Fruit fly (Drosophila melanogaster) whole organism, embryonic: ENCODE measurements around the gene CG7985.

Experiments used
- Antp ChIP-seq: fragments of 200-800 bp; sonication (Bioruptor generic); optimal IDR thresholded peaks from 3 replicates; lab custom pipeline; 2016; ENCODE audit warnings: missing biosample characterization, missing genetic modification characterization
- B-H1 ChIP-seq: fragments of 200-800 bp; sonication (Bioruptor generic); IDR thresholded peaks from 3 replicates; pipeline ENCODE4 v1.3.6; 2022; ENCODE audit warnings: missing biosample characterization, missing genetic modification characterization
- Bdp1 ChIP-seq: fragments of 200-800 bp; sonication (Bioruptor generic); optimal IDR thresholded peaks from 3 replicates; lab custom pipeline; 2016; ENCODE audit warnings: missing biosample characterization, missing genetic modification characterization
- CG11085 ChIP-seq: fragments of 200-800 bp; sonication (Bioruptor generic); IDR thresholded peaks from 2 replicates; pipeline ENCODE4 v1.3.6; 2022; ENCODE audit warnings: missing biosample characterization, missing genetic modification characterization
- CG11093 ChIP-seq: fragments of 200-800 bp; sonication (Bioruptor generic); IDR thresholded peaks from 3 replicates; pipeline ENCODE4 v1.3.6; 2022; ENCODE audit warnings: missing biosample characterization, missing genetic modification characterization
- CG11247 ChIP-seq: fragments of 200-800 bp; sonication (Bioruptor generic); IDR thresholded peaks from 2 replicates; pipeline ENCODE4 v1.3.6; 2022; ENCODE audit warnings: missing biosample characterization, missing genetic modification characterization
- CG11560 ChIP-seq: fragments of 200-800 bp; sonication (Bioruptor generic); IDR thresholded peaks from 3 replicates; pipeline ENCODE4 v1.3.6; 2022; ENCODE audit warnings: missing biosample characterization, missing genetic modification characterization
- CG12391 ChIP-seq: fragments of 200-800 bp; sonication (Bioruptor generic); optimal IDR thresholded peaks from 3 replicates; lab custom pipeline; 2018; ENCODE audit warnings: missing biosample characterization, mild to moderate bottlenecking, missing genetic modification characterization, moderate library complexity
- CG12942 ChIP-seq: fragments of 200-800 bp; sonication (Bioruptor generic); optimal IDR thresholded peaks from 3 replicates; lab custom pipeline; 2016; ENCODE audit warnings: missing biosample characterization, missing genetic modification characterization
- CG13296 ChIP-seq: fragments of 200-800 bp; sonication (Bioruptor generic); optimal IDR thresholded peaks from 3 replicates; lab custom pipeline; 2018; ENCODE audit warnings: missing biosample characterization, mild to moderate bottlenecking, missing genetic modification characterization
- CG14710 ChIP-seq: fragments of 200-800 bp; sonication (Bioruptor generic); optimal IDR thresholded peaks from 3 replicates; lab custom pipeline; 2019; ENCODE audit warnings: missing biosample characterization, mild to moderate bottlenecking, missing genetic modification characterization, moderate library complexity
- CG14860 ChIP-seq: fragments of 200-800 bp; sonication (Bioruptor generic); IDR thresholded peaks from 3 replicates; pipeline ENCODE4 v1.3.6; 2022; ENCODE audit warnings: missing biosample characterization, missing genetic modification characterization; ENCODE audit not compliant: partially characterized antibody
- CG1647 ChIP-seq: fragments of 200-800 bp; sonication (Bioruptor generic); optimal IDR thresholded peaks from 3 replicates; lab custom pipeline; 2016; ENCODE audit warnings: missing biosample characterization, missing genetic modification characterization
- CG16863 ChIP-seq: fragments of 200-800 bp; sonication (Bioruptor generic); optimal IDR thresholded peaks from 3 replicates; lab custom pipeline; 2016; ENCODE audit warnings: missing biosample characterization, missing genetic modification characterization
- CG17186 ChIP-seq: fragments of 200-800 bp; sonication (Bioruptor generic); optimal IDR thresholded peaks from 3 replicates; lab custom pipeline; 2017; ENCODE audit warnings: missing biosample characterization, missing genetic modification reagents, missing genetic modification characterization
- CG17359 ChIP-seq: fragments of 200-800 bp; sonication (Bioruptor generic); optimal IDR thresholded peaks from 3 replicates; lab custom pipeline; 2018; ENCODE audit warnings: missing biosample characterization, mild to moderate bottlenecking, missing genetic modification characterization, moderate library complexity
- CG17612 ChIP-seq: fragments of 200-800 bp; sonication (Bioruptor generic); IDR thresholded peaks from 2 replicates; pipeline ENCODE4 v1.3.6; 2022; ENCODE audit warnings: missing biosample characterization, missing genetic modification characterization
- CG32772 ChIP-seq: fragments of 200-800 bp; sonication (Bioruptor generic); IDR thresholded peaks from 2 replicates; pipeline ENCODE4 v1.3.6; 2022; ENCODE audit warnings: missing biosample characterization, missing genetic modification characterization
- CG4424 ChIP-seq: fragments of 200-800 bp; sonication (Bioruptor generic); optimal IDR thresholded peaks from 3 replicates; lab custom pipeline; 2016; ENCODE audit warnings: missing biosample characterization, missing genetic modification characterization
- CG6813 ChIP-seq: fragments of 200-800 bp; sonication (Bioruptor generic); optimal IDR thresholded peaks from 2 replicates; lab custom pipeline; 2017; ENCODE audit warnings: missing biosample characterization, missing genetic modification characterization, mild to moderate bottlenecking, moderate library complexity, missing genetic modification reagents
- CG7839 ChIP-seq: fragments of 200-800 bp; sonication (Bioruptor generic); optimal IDR thresholded peaks from 3 replicates; lab custom pipeline; 2018; ENCODE audit warnings: missing biosample characterization, mild to moderate bottlenecking, missing genetic modification characterization, moderate library complexity
- CG9215 ChIP-seq: fragments of 200-800 bp; sonication (Bioruptor generic); IDR thresholded peaks from 2 replicates; pipeline ENCODE4 v1.3.6; 2022; ENCODE audit warnings: missing biosample characterization, missing genetic modification characterization
- Camta ChIP-seq: fragments of 200-800 bp; sonication (Bioruptor generic); optimal IDR thresholded peaks from 2 replicates; lab custom pipeline; 2016; ENCODE audit warnings: missing biosample characterization, missing genetic modification characterization
- Fer2 ChIP-seq: fragments of 200-800 bp; sonication (Bioruptor generic); optimal IDR thresholded peaks from 2 replicates; lab custom pipeline; 2018; ENCODE audit warnings: missing biosample characterization, mild to moderate bottlenecking, missing genetic modification characterization, moderate library complexity
- HLH3B ChIP-seq: fragments of 200-800 bp; sonication (Bioruptor generic); IDR thresholded peaks from 2 replicates; pipeline ENCODE4 v1.3.6; 2022; ENCODE audit warnings: missing biosample characterization, missing genetic modification characterization
- Hr51 ChIP-seq, 2 experiments: fragments of 200-800 bp; sonication (Bioruptor generic); optimal IDR thresholded peaks; 2 replicates in 1 of 2; 3 replicates in 1 of 2; lab custom pipeline; 2016 to 2018; ENCODE audit warnings: missing biosample characterization in 2 of 2, missing genetic modification characterization in 2 of 2, mild to moderate bottlenecking in 1 of 2, moderate library complexity in 1 of 2
- Sry-δ ChIP-seq: fragments of 200-800 bp; sonication (Bioruptor generic); optimal IDR thresholded peaks from 2 replicates; lab custom pipeline; 2016; ENCODE audit warnings: missing biosample characterization, missing genetic modification characterization
- ac ChIP-seq: fragments of 200-800 bp; sonication (Bioruptor generic); optimal IDR thresholded peaks from 3 replicates; lab custom pipeline; 2017; ENCODE audit warnings: missing biosample characterization, mild to moderate bottlenecking, missing genetic modification characterization
- ato ChIP-seq: fragments of 200-800 bp; sonication (Bioruptor generic); IDR thresholded peaks from 2 replicates; pipeline ENCODE4 v1.3.6; 2022; ENCODE audit warnings: missing biosample characterization, missing genetic modification characterization; ENCODE audit not compliant: partially characterized antibody
- btn ChIP-seq: fragments of 200-800 bp; sonication (Bioruptor generic); optimal IDR thresholded peaks from 2 replicates; lab custom pipeline; 2016; ENCODE audit warnings: missing biosample characterization, missing genetic modification characterization
- cad ChIP-seq: fragments of >200 bp; optimal IDR thresholded peaks from 2 replicates; lab custom pipeline; 2017; ENCODE audit warnings: missing biosample characterization, missing genetic modification characterization
- dm ChIP-seq: fragments of 200-800 bp; sonication (Bioruptor generic); optimal IDR thresholded peaks from 3 replicates; lab custom pipeline; 2016; ENCODE audit warnings: missing biosample characterization, missing genetic modification characterization
- dmrt11E ChIP-seq: fragments of 200-800 bp; sonication (Bioruptor generic); optimal IDR thresholded peaks from 3 replicates; lab custom pipeline; 2018; ENCODE audit warnings: missing biosample characterization, mild to moderate bottlenecking, missing genetic modification characterization, moderate library complexity
- dpn ChIP-seq, 2 experiments: fragments of 200-800 bp; sonication (Bioruptor generic); optimal IDR thresholded peaks; 3 replicates each; lab custom pipeline; 2016; ENCODE audit warnings: missing biosample characterization in 2 of 2, missing genetic modification characterization in 2 of 2
- eyg ChIP-seq: fragments of 200-800 bp; sonication (Bioruptor generic); optimal IDR thresholded peaks from 3 replicates; lab custom pipeline; 2016; ENCODE audit warnings: missing biosample characterization, missing genetic modification characterization
- grn ChIP-seq: fragments of 200-800 bp; sonication (Bioruptor generic); optimal IDR thresholded peaks from 3 replicates; lab custom pipeline; 2017; ENCODE audit warnings: missing biosample characterization, missing genetic modification characterization
- gro ChIP-seq: fragments of 200-800 bp; sonication (Bioruptor generic); optimal IDR thresholded peaks from 2 replicates; lab custom pipeline; 2016; ENCODE audit warnings: missing biosample characterization, missing genetic modification characterization
- gsb ChIP-seq: fragments of 200-800 bp; sonication (Bioruptor generic); IDR thresholded peaks from 2 replicates; pipeline ENCODE4 v1.3.6; 2022; ENCODE audit warnings: missing biosample characterization, missing genetic modification characterization
- gt ChIP-seq: fragments of 200-800 bp; sonication (Bioruptor generic); IDR thresholded peaks from 2 replicates; pipeline ENCODE4 v1.3.6; 2022; ENCODE audit warnings: missing biosample characterization, missing genetic modification characterization
- knrl ChIP-seq: fragments of 200-800 bp; sonication (Bioruptor generic); IDR thresholded peaks from 3 replicates; pipeline ENCODE4 v1.3.6; 2022; ENCODE audit warnings: missing biosample characterization, missing genetic modification characterization; ENCODE audit not compliant: partially characterized antibody
- luna ChIP-seq: fragments of 200-800 bp; sonication (Bioruptor generic); optimal IDR thresholded peaks from 2 replicates; lab custom pipeline; 2016; ENCODE audit warnings: missing biosample characterization, missing genetic modification characterization
- pb ChIP-seq: fragments of 200-800 bp; sonication (Bioruptor generic); optimal IDR thresholded peaks from 3 replicates; lab custom pipeline; 2016; ENCODE audit warnings: missing biosample characterization, missing genetic modification characterization
- phol ChIP-seq: fragments of 200-800 bp; sonication (Bioruptor generic); optimal IDR thresholded peaks from 3 replicates; lab custom pipeline; 2018; ENCODE audit warnings: missing biosample characterization, mild to moderate bottlenecking, missing genetic modification characterization, moderate library complexity
- ranshi ChIP-seq: fragments of 200-800 bp; sonication (Bioruptor generic); IDR thresholded peaks from 2 replicates; pipeline ENCODE4 v1.3.6; 2022; ENCODE audit warnings: missing biosample characterization, missing genetic modification characterization
- rib ChIP-seq: fragments of 200-800 bp; sonication (Bioruptor generic); IDR thresholded peaks from 2 replicates; pipeline ENCODE4 v1.3.6; 2022; ENCODE audit warnings: missing biosample characterization, missing genetic modification characterization
- sna ChIP-seq: fragments of 200-800 bp; sonication (Bioruptor generic); IDR thresholded peaks from 2 replicates; pipeline ENCODE4 v1.3.6; 2022; ENCODE audit warnings: missing biosample characterization, missing genetic modification characterization; ENCODE audit not compliant: partially characterized antibody
- sob ChIP-seq: fragments of 200-800 bp; sonication (Bioruptor generic); IDR thresholded peaks from 2 replicates; pipeline ENCODE4 v1.3.6; 2022; ENCODE audit warnings: missing biosample characterization, missing genetic modification characterization
- sqz ChIP-seq: fragments of 200-800 bp; sonication (Bioruptor generic); optimal IDR thresholded peaks from 3 replicates; lab custom pipeline; 2018; ENCODE audit warnings: missing biosample characterization, mild to moderate bottlenecking, missing genetic modification characterization
- tgo ChIP-seq: fragments of 200-800 bp; sonication (Bioruptor generic); IDR thresholded peaks from 3 replicates; pipeline ENCODE4 v1.3.6; 2022; ENCODE audit warnings: missing biosample characterization, missing genetic modification characterization
- trem ChIP-seq: fragments of 200-800 bp; optimal IDR thresholded peaks from 3 replicates; lab custom pipeline; 2019; ENCODE audit warnings: missing biosample characterization, mild to moderate bottlenecking, missing genetic modification characterization, moderate library complexity
- z ChIP-seq: fragments of 200-800 bp; sonication (Bioruptor generic); IDR thresholded peaks from 3 replicates; pipeline ENCODE4 v1.3.6; 2022; ENCODE audit warnings: missing biosample characterization, missing genetic modification characterization

CG7985 gene

dm6 chr3R:18188702-18189125 is 10.9 kb upstream of the CG7985 start, which contains the start of the genes CG12321 and MED17 (continued):
- TF ChIP-seq eyg (GFP tag; lab: Kevin White, UChicago) (no peak), grn (GFP tag; lab: Kevin White, UChicago) (no peak), CG32772 (GFP tag; lab: Robert Waterston, UW) (peak; percentile 88), CG6813 (peak; percentile 42), gt (peak; percentile 70), CG11093 (GFP tag; lab: Robert Waterston, UW) (peak; percentile 80), Antp (GFP tag; lab: Kevin White, UChicago) (peak; percentile 19), CG13296 (GFP tag; lab: Kevin White, UChicago) (peak; percentile 84), pb (GFP tag; lab: Kevin White, UChicago) (no peak), CG4424 (GFP tag; lab: Kevin White, UChicago) (peak; percentile 91), Fer2 (tag; lab: Kevin White, UChicago) (peak; percentile 71), CG12391 (tag; lab: Kevin White, UChicago) (peak; percentile 95), knrl (GFP tag; lab: Robert Waterston, UW) (0 out of 3 replicates have a peak, but pooled peaks have one; percentile 14), CG7839 (peak; percentile 86), dm (GFP tag; lab: Kevin White, UChicago) (peak; percentile 12), ranshi (GFP tag; lab: Robert Waterston, UW) (peak; percentile 88), dmrt11E (tag; lab: Kevin White, UChicago) (peak; percentile 87), CG11247 (GFP tag; lab: Robert Waterston, UW) (peak; percentile 92), CG14710 (peak; percentile 92), CG14860 (GFP tag; lab: Robert Waterston, UW) (no peak), sob (GFP tag; lab: Robert Waterston, UW) (peak; percentile 97), btn (GFP tag; lab: Kevin White, UChicago) (no peak), CG1647 (peak; percentile 62), ac (GFP tag; lab: Kevin White, UChicago) (peak; percentile 11), Hr51 (GFP tag; optimal IDR thresholded peaks at IDR 0.05; lab: Kevin White, UChicago) (peak; percentile 74 to 91), CG17186 (peak; percentile 60), CG11560 (tag; lab: Robert Waterston, UW) (peak; percentile 81), CG16863 (GFP tag; lab: Kevin White, UChicago) (peak; percentile 66), luna (GFP tag; lab: Kevin White, UChicago) (no peak), dpn (GFP tag; optimal IDR thresholded peaks at IDR 0.05; lab: Kevin White, UChicago) (peak; percentile 66 to 93), trem (tag; lab: Kevin White, UChicago) (peak; percentile 90), Sry-δ (GFP tag; lab: Kevin White, UChicago) (peak; percentile 34), gro (GFP tag; lab: Kevin White, UChicago) (no peak), CG17359 (tag; lab: Kevin White, UChicago) (peak; percentile 84), B-H1 (GFP tag; lab: Robert Waterston, UW) (peak; percentile 73), z (GFP tag; lab: Robert Waterston, UW) (no peak), ato (GFP tag; lab: Robert Waterston, UW) (no peak), rib (GFP tag; lab: Robert Waterston, UW) (peak; percentile 54), CG11085 (GFP tag; lab: Robert Waterston, UW) (peak; percentile 92), CG9215 (peak; percentile 88), phol (peak; percentile 94), CG12942 (GFP tag; lab: Kevin White, UChicago) (peak; percentile 91), HLH3B (peak; percentile 85), cad (no peak), Camta (GFP tag; lab: Kevin White, UChicago) (no peak), Bdp1 (GFP tag; lab: Kevin White, UChicago) (peak; percentile 62), gsb (GFP tag; lab: Robert Waterston, UW) (peak; percentile 46), sna (GFP tag; lab: Robert Waterston, UW) (no peak), CG17612 (peak; percentile 70), sqz (GFP tag; lab: Kevin White, UChicago) (no peak), tgo (peak; percentile 89)
